Fruit fly (Drosophila melanogaster) whole organism, embryonic: ENCODE measurements around the gene CG42810.

Experiments
- CG14050 ChIP-seq: fragments of 200-800 bp; sonication (Bioruptor generic); IDR thresholded peaks from 3 replicates; pipeline ENCODE4 v1.3.6; 2022; ENCODE audit warnings: missing biosample characterization, missing genetic modification characterization
- CG14667 ChIP-seq: fragments of 200-800 bp; sonication (Bioruptor generic); IDR thresholded peaks from 2 replicates; pipeline ENCODE4 v1.3.6; 2022; ENCODE audit warnings: missing biosample characterization, missing genetic modification characterization
- CG4328 ChIP-seq: fragments of 200-800 bp; sonication (Bioruptor generic); optimal IDR thresholded peaks from 3 replicates; lab custom pipeline; 2017; ENCODE audit warnings: missing biosample characterization, missing genetic modification reagents, missing genetic modification characterization
- CG6813 ChIP-seq: fragments of 200-800 bp; sonication (Bioruptor generic); optimal IDR thresholded peaks from 2 replicates; lab custom pipeline; 2017; ENCODE audit warnings: missing biosample characterization, missing genetic modification characterization, mild to moderate bottlenecking, moderate library complexity, missing genetic modification reagents
- CrebB ChIP-seq: fragments of 200-800 bp; sonication (Bioruptor generic); optimal IDR thresholded peaks from 3 replicates; lab custom pipeline; 2018; ENCODE audit warnings: missing biosample characterization, mild to moderate bottlenecking, missing genetic modification characterization
- ase ChIP-seq: fragments of 200-800 bp; sonication (Bioruptor generic); IDR thresholded peaks from 3 replicates; pipeline ENCODE4 v1.3.6; 2022; ENCODE audit warnings: missing biosample characterization, missing genetic modification characterization
- dmrt99B ChIP-seq: fragments of 200-800 bp; sonication (Bioruptor generic); optimal IDR thresholded peaks from 2 replicates; lab custom pipeline; 2018; ENCODE audit warnings: missing biosample characterization, mild to moderate bottlenecking, missing genetic modification characterization, moderate library complexity
- inv ChIP-seq: fragments of 200-800 bp; sonication (Bioruptor generic); IDR thresholded peaks from 2 replicates; pipeline ENCODE4 v1.3.6; 2022; ENCODE audit warnings: missing biosample characterization, missing genetic modification characterization; ENCODE audit not compliant: partially characterized antibody
- mirr ChIP-seq: fragments of 200-800 bp; sonication (Bioruptor generic); optimal IDR thresholded peaks from 3 replicates; lab custom pipeline; 2018; ENCODE audit warnings: missing biosample characterization, mild to moderate bottlenecking, missing genetic modification characterization
- usp ChIP-seq: fragments of >200 bp; optimal IDR thresholded peaks from 2 replicates; lab custom pipeline; 2017; ENCODE audit warnings: missing biosample characterization, missing genetic modification characterization

DNA sequence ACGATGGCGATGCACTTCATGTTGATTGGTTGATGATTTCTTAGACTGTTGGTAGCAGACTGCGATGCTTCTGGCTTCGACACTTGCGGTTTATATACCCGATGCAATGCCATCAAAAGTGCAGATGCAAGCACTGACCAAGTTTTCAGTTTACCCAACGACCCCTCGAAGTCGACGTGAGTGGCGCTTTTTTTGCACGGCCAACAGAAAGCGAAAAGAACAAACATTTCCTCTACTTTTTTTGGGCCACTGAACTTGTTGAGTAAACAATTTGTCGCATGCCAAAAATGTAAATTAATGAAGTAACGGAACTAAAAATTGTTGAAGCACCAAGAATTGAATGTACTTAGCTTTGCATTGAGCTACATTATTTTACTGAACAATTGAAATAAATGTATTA lies 47.9 kb upstream of the CG42810 start, which contains the start of gene Vm34Ca:
- TF ChIP-seq dmrt99B = no peak
- no peak for TF ChIP-seq CG14667 (GFP tag; lab: Robert Waterston, UW)
- no peak for TF ChIP-seq mirr (GFP tag; lab: Kevin White, UChicago)
- TF ChIP-seq ase = no peak
- no peak for TF ChIP-seq inv (GFP tag; lab: Robert Waterston, UW)
- no peak for TF ChIP-seq CG6813
- no peak for TF ChIP-seq CrebB (tag; lab: Kevin White, UChicago)
- TF ChIP-seq CG14050 = no peak
- TF ChIP-seq CG4328 (GFP tag; lab: Kevin White, UChicago) = no peak
- TF ChIP-seq usp (GFP tag; lab: Kevin White, UChicago) = no peak
